Worm (Caenorhabditis elegans) whole organism, L2 larva: ENCODE measurements around the gene ZC15.1.

Source experiments
- F13H6.1 ChIP-seq: sonication (generic microtip); optimal IDR thresholded peaks from 2 replicates; lab custom pipeline; 2016; ENCODE audit warnings: missing genetic modification characterization, missing compliant biosample characterization
- Y55F3AM.14 ChIP-seq: fragments of 200-800 bp; sonication (Bioruptor generic); optimal IDR thresholded peaks from 2 replicates; lab custom pipeline; 2018; ENCODE audit warnings: mild to moderate bottlenecking, missing genetic modification characterization, missing compliant biosample characterization
- ZK546.5 ChIP-seq: sonication (generic microtip); optimal IDR thresholded peaks from 2 replicates; lab custom pipeline; 2017; ENCODE audit warnings: missing biosample characterization, missing genetic modification characterization
- aly-2 ChIP-seq: fragments of 150-350 bp; optimal IDR thresholded peaks from 2 replicates; lab custom pipeline; 2014; ENCODE audit warnings: missing biosample characterization, missing genetic modification characterization
- ama-1 ChIP-seq: fragments of 150-350 bp; optimal IDR thresholded peaks from 2 replicates; lab custom pipeline; 2018; ENCODE audit warnings: inconsistent platforms
- blmp-1 ChIP-seq: sonication (generic microtip); optimal IDR thresholded peaks from 2 replicates; lab custom pipeline; 2017; ENCODE audit warnings: missing genetic modification characterization, mild to moderate bottlenecking, missing compliant biosample characterization, antibody characterized with exemption, moderate library complexity; ENCODE audit not compliant: insufficient read depth
- ceh-16 ChIP-seq: fragments of 150-350 bp; optimal IDR thresholded peaks from 2 replicates; lab custom pipeline; 2014; ENCODE audit warnings: missing biosample characterization, missing genetic modification characterization
- ceh-82 ChIP-seq: fragments of 150-350 bp; optimal IDR thresholded peaks from 2 replicates; lab custom pipeline; 2014; ENCODE audit warnings: missing biosample characterization, missing genetic modification characterization
- crh-2 ChIP-seq: sonication (generic microtip); optimal IDR thresholded peaks from 2 replicates; lab custom pipeline; 2017; ENCODE audit warnings: missing biosample characterization, missing genetic modification characterization
- elt-1 ChIP-seq: fragments of 150-350 bp; optimal IDR thresholded peaks from 2 replicates; lab custom pipeline; 2014; ENCODE audit warnings: missing biosample characterization, missing genetic modification characterization
- elt-3 ChIP-seq: sonication (generic microtip); optimal IDR thresholded peaks from 2 replicates; lab custom pipeline; 2017; ENCODE audit warnings: missing biosample characterization, missing genetic modification characterization
- gmeb-1 ChIP-seq: fragments of 150-350 bp; optimal IDR thresholded peaks from 2 replicates; lab custom pipeline; 2014; ENCODE audit warnings: missing biosample characterization, missing genetic modification characterization
- lin-11 ChIP-seq: fragments of 150-350 bp; sonication (generic microtip); optimal IDR thresholded peaks from 2 replicates; lab custom pipeline; 2014; ENCODE audit warnings: missing biosample characterization, missing genetic modification characterization, inconsistent platforms, mixed read lengths
- lin-13 ChIP-seq: fragments of 150-350 bp; optimal IDR thresholded peaks from 2 replicates; lab custom pipeline; 2014; ENCODE audit warnings: missing biosample characterization, missing genetic modification reagents, missing genetic modification characterization
- lin-39 ChIP-seq: fragments of 150-350 bp; optimal IDR thresholded peaks from 2 replicates; lab custom pipeline; 2014; ENCODE audit warnings: missing biosample characterization, missing genetic modification reagents, missing genetic modification characterization
- lsy-2 ChIP-seq, 2 experiments: fragments of 150-350 bp in 1 of 2; sonication (generic microtip) in 1 of 2; optimal IDR thresholded peaks; 2 replicates each; lab custom pipeline; 2014 to 2017; ENCODE audit warnings: missing biosample characterization in 2 of 2, missing genetic modification characterization in 2 of 2
- mab-5 ChIP-seq: fragments of 150-350 bp; optimal IDR thresholded peaks from 2 replicates; lab custom pipeline; 2014; ENCODE audit warnings: missing biosample characterization, missing genetic modification characterization
- mdl-1 ChIP-seq, 2 experiments: fragments of 150-350 bp in 1 of 2; sonication (generic microtip) in 1 of 2; optimal IDR thresholded peaks; 2 replicates each; lab custom pipeline; 2017; ENCODE audit warnings: missing biosample characterization in 2 of 2, missing genetic modification characterization in 2 of 2
- nhr-10 ChIP-seq: sonication (generic microtip); optimal IDR thresholded peaks from 2 replicates; lab custom pipeline; 2017; ENCODE audit warnings: missing biosample characterization, missing genetic modification characterization
- nhr-11 ChIP-seq: fragments of 150-350 bp; optimal IDR thresholded peaks from 2 replicates; lab custom pipeline; 2014; ENCODE audit warnings: missing biosample characterization, missing genetic modification characterization
- nhr-21 ChIP-seq: fragments of 150-350 bp; optimal IDR thresholded peaks from 2 replicates; lab custom pipeline; 2014; ENCODE audit warnings: missing biosample characterization, missing genetic modification characterization
- nhr-23 ChIP-seq: fragments of 150-350 bp; optimal IDR thresholded peaks from 2 replicates; lab custom pipeline; 2014; ENCODE audit warnings: missing biosample characterization, missing genetic modification reagents, missing genetic modification characterization
- nhr-237 ChIP-seq: fragments of 150-350 bp; optimal IDR thresholded peaks from 2 replicates; lab custom pipeline; 2014; ENCODE audit warnings: missing biosample characterization, missing genetic modification characterization
- nhr-25 ChIP-seq: fragments of 150-350 bp; sonication (generic microtip); optimal IDR thresholded peaks from 3 replicates; lab custom pipeline; 2014; ENCODE audit warnings: missing biosample characterization, missing genetic modification characterization
- nhr-6 ChIP-seq: fragments of 150-350 bp; optimal IDR thresholded peaks from 2 replicates; lab custom pipeline; 2014; ENCODE audit warnings: missing biosample characterization, missing genetic modification characterization
- nhr-77 ChIP-seq: fragments of 150-350 bp; optimal IDR thresholded peaks from 2 replicates; lab custom pipeline; 2014; ENCODE audit warnings: missing biosample characterization, missing genetic modification characterization
- peb-1 ChIP-seq: fragments of 150-350 bp; optimal IDR thresholded peaks from 2 replicates; lab custom pipeline; 2014; ENCODE audit warnings: missing biosample characterization, missing genetic modification characterization
- sem-4 ChIP-seq: fragments of 150-350 bp; optimal IDR thresholded peaks from 2 replicates; lab custom pipeline; 2014; ENCODE audit warnings: missing biosample characterization, missing genetic modification reagents, missing genetic modification characterization
- skn-1 ChIP-seq: sonication (generic microtip); optimal IDR thresholded peaks from 2 replicates; lab custom pipeline; 2017; ENCODE audit warnings: missing biosample characterization, missing genetic modification characterization
- sma-3 ChIP-seq: sonication (generic microtip); optimal IDR thresholded peaks from 2 replicates; lab custom pipeline; 2016; ENCODE audit warnings: missing genetic modification reagents, missing genetic modification characterization, missing compliant biosample characterization
- sma-9 ChIP-seq, 2 experiments: fragments of 150-350 bp in 1 of 2; sonication (generic microtip) in 1 of 2; optimal IDR thresholded peaks; 2 replicates each; lab custom pipeline; 2014 to 2016; ENCODE audit warnings: missing genetic modification characterization in 2 of 2, mild to moderate bottlenecking in 1 of 2, missing biosample characterization in 1 of 2, missing compliant biosample characterization in 1 of 2, missing genetic modification reagents in 1 of 2, moderate library complexity in 1 of 2
- snpc-4 ChIP-seq: fragments of 150-350 bp; optimal IDR thresholded peaks from 2 replicates; lab custom pipeline; 2014; ENCODE audit warnings: missing biosample characterization, missing genetic modification characterization
- unc-62 ChIP-seq: fragments of 150-350 bp; optimal IDR thresholded peaks from 2 replicates; lab custom pipeline; 2014; ENCODE audit warnings: missing biosample characterization, missing genetic modification reagents, missing genetic modification characterization
- ztf-1 ChIP-seq: fragments of 200-800 bp; sonication (Bioruptor generic); conservative IDR thresholded peaks from 2 replicates; pipeline ENCODE4 v1.3.6; 2022; ENCODE audit warnings: missing genetic modification characterization, missing compliant biosample characterization
- ztf-11 ChIP-seq: sonication (generic microtip); optimal IDR thresholded peaks from 2 replicates; lab custom pipeline; 2017; ENCODE audit warnings: missing biosample characterization, missing genetic modification characterization
- ztf-4 ChIP-seq: fragments of 150-350 bp; optimal IDR thresholded peaks from 2 replicates; lab custom pipeline; 2014; ENCODE audit warnings: missing biosample characterization, missing genetic modification characterization

The ZC15.1 gene

DNA sequence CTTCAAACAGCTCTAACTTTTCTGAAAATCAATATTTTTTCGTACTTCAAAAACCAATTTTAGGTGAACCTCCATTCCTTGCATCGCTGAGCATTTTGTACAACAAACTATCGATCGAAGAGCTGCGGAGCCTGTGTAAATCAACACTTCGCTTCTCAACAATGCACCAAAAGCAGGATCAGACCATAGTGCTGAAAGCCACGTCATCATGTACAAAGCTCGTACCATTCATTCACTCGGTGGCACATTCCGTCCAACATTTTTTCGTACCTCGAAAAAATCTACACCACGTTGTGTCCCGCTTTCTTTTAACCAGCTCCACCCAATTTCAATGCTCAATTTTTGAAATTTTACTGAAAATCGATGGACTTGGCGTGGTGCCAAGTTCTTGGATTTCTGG, 4.7 kb downstream of the ZC15.1 start, which contains the start of gene ZC15.10:
Gene ZC15.10 (plus strand): TSS at position 162 of the 400 bp plus-strand sequence.
- no peak for TF ChIP-seq lin-39

- TF ChIP-seq ztf-4 (tag; lab: Kevin White, UChicago) (no peak), mdl-1 (tag; optimal IDR thresholded peaks at IDR 0.05; lab: Kevin White, UChicago) (no peak), lin-13 (no peak)
- TF ChIP-seq, all 48 proteins: peak for 0
Measured at ce11 chrV:20311519-20311918, 5.6 kb downstream of the ZC15.1 start, which contains the start of gene clec-262. clec-262 (plus strand) TSS chrV:20311819.

ce11 chrV:20317442-20317841, 11.5 kb downstream of the ZC15.1 start, which contains the start of gene Y113G7C.1:
Y113G7C.1 (plus strand) TSS chrV:20317742.
- TF ChIP-seq crh-2 = no peak
- no peak for TF ChIP-seq ztf-4 (tag; lab: Kevin White, UChicago)
- TF ChIP-seq skn-1 = no peak
- TF ChIP-seq ama-1 (lab: Kevin White, UChicago) = no peak
- no peak for TF ChIP-seq ceh-16 (tag; lab: Kevin White, UChicago)
- no peak for TF ChIP-seq lsy-2 (tag; optimal IDR thresholded peaks at IDR 0.05; lab: Kevin White, UChicago)
- no peak for TF ChIP-seq lin-13
- TF ChIP-seq unc-62 (GFP tag; lab: Kevin White, UChicago) = no peak
- TF ChIP-seq lin-39 = no peak
- no peak for TF ChIP-seq snpc-4 (tag; lab: Kevin White, UChicago)
- no peak for TF ChIP-seq ZK546.5 (tag; lab: Kevin White, UChicago)
- TF ChIP-seq ztf-11 (tag; lab: Kevin White, UChicago) = no peak
- no peak for TF ChIP-seq peb-1 (tag; lab: Kevin White, UChicago)
- no peak for TF ChIP-seq elt-3 (tag; lab: Kevin White, UChicago)
- no peak for TF ChIP-seq nhr-77 (tag; lab: Kevin White, UChicago)
- TF ChIP-seq blmp-1 (tag; lab: Kevin White, UChicago) = no peak
- no peak for TF ChIP-seq lin-11

ce11 chrV:20325417-20325816, 19.5 kb downstream of the ZC15.1 start, which contains the start of gene Y38H6A.1:
Y38H6A.1 (plus strand) TSS chrV:20325717.
- TF ChIP-seq sma-3 (GFP tag; lab: Kevin White, UChicago) (no peak), lin-39 (no peak), nhr-11 (no peak), ztf-1 (GFP tag; lab: Robert Waterston, UW) (no peak), ama-1 (lab: Kevin White, UChicago) (no peak), nhr-21 (tag; lab: Kevin White, UChicago) (no peak), nhr-25 (tag; lab: Kevin White, UChicago) (no peak), ZK546.5 (tag; lab: Kevin White, UChicago) (no peak), lsy-2 (tag; optimal IDR thresholded peaks at IDR 0.05; lab: Kevin White, UChicago) (no peak), sma-9 (GFP tag; optimal IDR thresholded peaks at IDR 0.05; lab: Kevin White, UChicago) (no peak), sma-9 (tag; optimal IDR thresholded peaks at IDR 0.05; lab: Kevin White, UChicago) (no peak), gmeb-1 (no peak), ztf-11 (tag; lab: Kevin White, UChicago) (no peak), sem-4 (tag; lab: Kevin White, UChicago) (no peak), nhr-23 (no peak), nhr-6 (tag; lab: Kevin White, UChicago) (no peak), skn-1 (no peak), nhr-77 (tag; lab: Kevin White, UChicago) (no peak), elt-1 (no peak)

ce11 chrV:20335264-20335663, 29.4 kb downstream of the ZC15.1 start, which contains the start of gene Y38H6A.5:
Y38H6A.5 (minus strand) TSS chrV:20335364.
- TF ChIP-seq F13H6.1 = no peak
- TF ChIP-seq aly-2 (tag; lab: Kevin White, UChicago) = no peak
- TF ChIP-seq mab-5 (tag; lab: Kevin White, UChicago) = no peak
- TF ChIP-seq skn-1 = no peak
- no peak for TF ChIP-seq sma-3 (GFP tag; lab: Kevin White, UChicago)
- no peak for TF ChIP-seq ceh-82 (tag; lab: Kevin White, UChicago)
- no peak for TF ChIP-seq lin-39
- no peak for TF ChIP-seq Y55F3AM.14 (GFP tag; lab: Kevin White, UChicago)
- TF ChIP-seq nhr-237 = no peak
- no peak for TF ChIP-seq nhr-6 (tag; lab: Kevin White, UChicago)
- no peak for TF ChIP-seq nhr-10
